Worm (Caenorhabditis elegans) whole organism, L2 larva: Measurements from ENCODE around the gene C32H11.4.

Source experiments
- F13H6.1 ChIP-seq: sonication (generic microtip); optimal IDR thresholded peaks from 2 replicates; lab custom pipeline; 2016; ENCODE audit warnings: missing genetic modification characterization, missing compliant biosample characterization
- ama-1 ChIP-seq: fragments of 150-350 bp; optimal IDR thresholded peaks from 2 replicates; lab custom pipeline; 2018; ENCODE audit warnings: inconsistent platforms
- blmp-1 ChIP-seq: sonication (generic microtip); optimal IDR thresholded peaks from 2 replicates; lab custom pipeline; 2017; ENCODE audit warnings: missing genetic modification characterization, mild to moderate bottlenecking, missing compliant biosample characterization, antibody characterized with exemption, moderate library complexity; ENCODE audit not compliant: insufficient read depth
- ceh-82 ChIP-seq: fragments of 150-350 bp; optimal IDR thresholded peaks from 2 replicates; lab custom pipeline; 2014; ENCODE audit warnings: missing biosample characterization, missing genetic modification characterization
- elt-3 ChIP-seq: sonication (generic microtip); optimal IDR thresholded peaks from 2 replicates; lab custom pipeline; 2017; ENCODE audit warnings: missing biosample characterization, missing genetic modification characterization
- mdl-1 ChIP-seq, 2 experiments: fragments of 150-350 bp in 1 of 2; sonication (generic microtip) in 1 of 2; optimal IDR thresholded peaks; 2 replicates each; lab custom pipeline; 2017; ENCODE audit warnings: missing biosample characterization in 2 of 2, missing genetic modification characterization in 2 of 2
- nhr-10 ChIP-seq: sonication (generic microtip); optimal IDR thresholded peaks from 2 replicates; lab custom pipeline; 2017; ENCODE audit warnings: missing biosample characterization, missing genetic modification characterization
- nhr-11 ChIP-seq: fragments of 150-350 bp; optimal IDR thresholded peaks from 2 replicates; lab custom pipeline; 2014; ENCODE audit warnings: missing biosample characterization, missing genetic modification characterization
- nhr-12 ChIP-seq: fragments of 150-350 bp; optimal IDR thresholded peaks from 2 replicates; lab custom pipeline; 2014; ENCODE audit warnings: missing biosample characterization, missing genetic modification characterization
- nhr-23 ChIP-seq: fragments of 150-350 bp; optimal IDR thresholded peaks from 2 replicates; lab custom pipeline; 2014; ENCODE audit warnings: missing biosample characterization, missing genetic modification reagents, missing genetic modification characterization
- nhr-237 ChIP-seq: fragments of 150-350 bp; optimal IDR thresholded peaks from 2 replicates; lab custom pipeline; 2014; ENCODE audit warnings: missing biosample characterization, missing genetic modification characterization
- sma-9 ChIP-seq, 2 experiments: fragments of 150-350 bp in 1 of 2; sonication (generic microtip) in 1 of 2; optimal IDR thresholded peaks; 2 replicates each; lab custom pipeline; 2014 to 2016; ENCODE audit warnings: missing genetic modification characterization in 2 of 2, mild to moderate bottlenecking in 1 of 2, missing biosample characterization in 1 of 2, missing compliant biosample characterization in 1 of 2, missing genetic modification reagents in 1 of 2, moderate library complexity in 1 of 2
- unc-39 ChIP-seq: fragments of 150-350 bp; optimal IDR thresholded peaks from 2 replicates; lab custom pipeline; 2014; ENCODE audit warnings: missing biosample characterization, missing genetic modification characterization
- ztf-11 ChIP-seq: sonication (generic microtip); optimal IDR thresholded peaks from 2 replicates; lab custom pipeline; 2017; ENCODE audit warnings: missing biosample characterization, missing genetic modification characterization

DNA sequence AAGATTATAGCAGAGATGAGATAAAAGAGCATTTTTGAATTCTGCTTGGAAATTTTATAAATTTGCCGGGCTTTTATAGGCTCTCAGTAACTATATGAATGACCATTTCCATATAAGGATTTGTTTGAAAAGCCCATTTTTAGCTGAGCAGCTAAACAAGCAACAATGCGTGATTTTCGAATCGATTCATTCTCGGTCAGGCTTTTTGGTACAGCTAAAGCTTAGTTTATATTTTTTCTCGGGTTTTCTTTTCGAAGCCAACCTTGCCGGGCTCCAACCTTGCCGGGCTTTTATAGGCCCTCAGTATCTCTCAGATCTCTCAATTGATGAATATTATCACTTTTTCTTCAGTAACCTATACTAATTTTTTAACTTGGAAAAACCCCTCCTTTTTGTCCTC, 3.3 kb downstream of the C32H11.4 start, which contains the start of gene srlf-4:
- TF ChIP-seq F13H6.1 (tag; lab: Kevin White, UChicago) = no peak
- TF ChIP-seq nhr-12 (tag; lab: Kevin White, UChicago) = no peak
- TF ChIP-seq ama-1 (lab: Kevin White, UChicago) = no peak
- no peak for TF ChIP-seq ceh-82 (tag; lab: Kevin White, UChicago)
- TF ChIP-seq sma-9 (GFP tag; optimal IDR thresholded peaks at IDR 0.05; lab: Kevin White, UChicago) = no peak
- no peak for TF ChIP-seq sma-9 (tag; optimal IDR thresholded peaks at IDR 0.05; lab: Kevin White, UChicago)
- no peak for TF ChIP-seq mdl-1 (tag; optimal IDR thresholded peaks at IDR 0.05; lab: Kevin White, UChicago)
- no peak for TF ChIP-seq nhr-11 (tag; lab: Kevin White, UChicago)
- TF ChIP-seq ztf-11 (tag; lab: Kevin White, UChicago) = no peak
- no peak for TF ChIP-seq elt-3 (tag; lab: Kevin White, UChicago)
- TF ChIP-seq unc-39 (tag; lab: Kevin White, UChicago) = no peak
- no peak for TF ChIP-seq nhr-10 (tag; lab: Kevin White, UChicago)
- TF ChIP-seq blmp-1 (tag; lab: Kevin White, UChicago) = no peak
- no peak for TF ChIP-seq nhr-237 (tag; lab: Kevin White, UChicago)
- TF ChIP-seq nhr-23 (tag; lab: Kevin White, UChicago) = no peak
